Worm (Caenorhabditis elegans): ENCODE measurements around the gene glb-3.

Gene glb-3

DNA sequence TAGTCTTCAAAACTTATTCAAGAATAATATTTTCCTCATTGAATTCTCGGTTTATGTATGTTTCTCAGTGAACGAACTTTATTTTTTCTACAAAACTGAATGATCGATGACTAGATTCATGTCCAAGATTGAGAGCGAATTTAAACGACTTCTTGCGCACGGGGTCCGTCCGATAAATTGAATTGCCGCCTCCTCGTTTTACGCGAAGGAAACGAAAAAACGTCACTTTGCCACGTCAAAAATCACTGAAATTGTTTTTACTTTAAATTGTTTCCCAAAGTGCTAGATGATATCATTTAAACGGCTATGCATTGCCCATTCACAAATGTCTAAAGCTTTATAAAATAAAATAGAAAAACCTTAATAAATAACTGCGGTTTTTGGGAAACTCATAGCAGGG lies 33.3 kb downstream of the glb-3 start:
- TF ChIP-seq tra-4 (tag; optimal IDR thresholded peaks at IDR 0.05) (no peak), hmbx-1 (tag; optimal IDR thresholded peaks at IDR 0.05) (no peak), sea-1 (GFP tag; conservative IDR thresholded peaks at IDR 0.05) (no peak), scrt-1 (GFP tag; IDR thresholded peaks at IDR 0.05) (no peak)

ce11 chrV:11170564-11171329 lies 36.4 kb downstream of the glb-3 start:
- TF ChIP-seq ceh-13 (GFP tag; optimal IDR thresholded peaks at IDR 0.05) (no peak), scrt-1 (GFP tag; IDR thresholded peaks at IDR 0.05) (no peak), pes-1 (GFP tag; IDR thresholded peaks at IDR 0.05) (no peak), ets-7 (tag; optimal IDR thresholded peaks at IDR 0.05) (no peak), hmbx-1 (tag; optimal IDR thresholded peaks at IDR 0.05) (no peak), hnd-1 (tag; optimal IDR thresholded peaks at IDR 0.05) (no peak), aly-1 (tag; optimal IDR thresholded peaks at IDR 0.05) (no peak)

- no peak for TF ChIP-seq pes-1 (GFP tag; IDR thresholded peaks at IDR 0.05)
- TF ChIP-seq B0310.2 (tag; optimal IDR thresholded peaks at IDR 0.05) = no peak
- no peak for TF ChIP-seq ama-1 (optimal IDR thresholded peaks at IDR 0.05)
Measured at ce11 chrV:11171906-11172305, 37.5 kb downstream of the glb-3 start, which contains the start of gene T19C4.5. T19C4.5 (plus strand) TSS chrV:11172213.

- no peak for TF ChIP-seq hmg-4 (GFP tag; optimal IDR thresholded peaks at IDR 0.05)
Measured at ce11 chrV:11172667-11173066, 38.3 kb downstream of the glb-3 start.

DNA sequence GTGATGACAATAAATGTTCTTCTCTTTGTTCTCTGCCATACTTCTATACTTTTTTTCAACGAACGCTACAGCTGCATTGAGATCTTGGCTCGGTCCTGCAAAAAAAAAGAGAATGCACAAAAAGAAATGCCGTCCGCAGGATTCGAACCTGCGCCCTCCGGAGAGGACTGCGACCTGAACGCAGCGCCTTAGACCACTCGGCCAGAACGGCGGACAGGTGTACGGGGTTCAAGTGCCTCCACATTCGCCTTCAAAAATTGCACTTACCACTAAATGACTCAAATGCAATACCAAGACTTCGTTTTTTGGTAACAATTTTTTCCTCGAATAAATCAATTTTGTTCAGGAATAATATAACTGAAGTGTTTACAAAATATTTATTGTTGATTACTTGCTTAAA lies 40.3 kb downstream of the glb-3 start:
- TF ChIP-seq aly-1 (tag; optimal IDR thresholded peaks at IDR 0.05) = no peak
- TF ChIP-seq flt-1 (GFP tag; IDR thresholded peaks at IDR 0.05) = no peak
- TF ChIP-seq ama-1 (optimal IDR thresholded peaks at IDR 0.05) = no peak
- TF ChIP-seq hnd-1 (tag; optimal IDR thresholded peaks at IDR 0.05) = no peak
- TF ChIP-seq ceh-36 (tag; optimal IDR thresholded peaks at IDR 0.05) = no peak

DNA sequence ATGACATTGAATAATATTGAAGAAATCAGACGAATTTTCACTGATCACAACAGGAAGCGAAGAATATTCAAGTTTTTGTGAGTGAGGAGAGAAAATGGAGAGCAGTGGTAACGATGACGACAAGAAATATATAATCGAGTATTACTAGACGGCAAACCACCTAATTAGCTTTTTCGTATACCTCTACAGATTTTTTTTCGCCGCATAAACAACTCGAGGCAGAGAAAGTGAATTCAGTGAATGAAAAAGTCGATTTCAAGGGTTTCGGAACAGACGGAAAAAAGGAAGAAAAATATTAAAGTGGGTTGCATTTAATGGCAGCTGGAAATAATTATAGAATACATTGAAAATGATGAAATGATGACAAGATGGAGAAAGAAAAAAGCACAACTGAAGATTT lies 43.2 kb downstream of the glb-3 start, which contains the start of gene gpa-1:
Gene gpa-1, minus strand, starts transcription at position 101 of the 400 bp plus-strand sequence.
- TF ChIP-seq ceh-36 (tag; optimal IDR thresholded peaks at IDR 0.05) (no peak), ceh-13 (GFP tag; optimal IDR thresholded peaks at IDR 0.05) (no peak), tra-4 (tag; optimal IDR thresholded peaks at IDR 0.05) (no peak), ama-1 (optimal IDR thresholded peaks at IDR 0.05) (no peak), ets-7 (tag; optimal IDR thresholded peaks at IDR 0.05) (no peak), tbx-37 (GFP tag; conservative IDR thresholded peaks at IDR 0.05) (no peak), pes-1 (GFP tag; IDR thresholded peaks at IDR 0.05) (no peak), scrt-1 (GFP tag; IDR thresholded peaks at IDR 0.05) (no peak), hnd-1 (tag; optimal IDR thresholded peaks at IDR 0.05) (no peak), sea-1 (GFP tag; conservative IDR thresholded peaks at IDR 0.05) (no peak), tbx-11 (GFP tag; IDR thresholded peaks at IDR 0.05) (no peak), B0310.2 (tag; optimal IDR thresholded peaks at IDR 0.05) (no peak), hmbx-1 (tag; optimal IDR thresholded peaks at IDR 0.05) (no peak), aly-1 (tag; optimal IDR thresholded peaks at IDR 0.05) (no peak), F13C5.2 (tag; optimal IDR thresholded peaks at IDR 0.05) (no peak), hmg-4 (GFP tag; optimal IDR thresholded peaks at IDR 0.05) (no peak), flt-1 (GFP tag; IDR thresholded peaks at IDR 0.05) (no peak)

- no peak for TF ChIP-seq F13C5.2 (tag; optimal IDR thresholded peaks at IDR 0.05)
- TF ChIP-seq aly-1 (tag; optimal IDR thresholded peaks at IDR 0.05) = no peak
- TF ChIP-seq ceh-13 (GFP tag; optimal IDR thresholded peaks at IDR 0.05) = no peak
- no peak for TF ChIP-seq pes-1 (GFP tag; IDR thresholded peaks at IDR 0.05)
- no peak for TF ChIP-seq scrt-1 (GFP tag; IDR thresholded peaks at IDR 0.05)
- TF ChIP-seq tra-4 (tag; optimal IDR thresholded peaks at IDR 0.05) = no peak
- TF ChIP-seq B0310.2 (tag; optimal IDR thresholded peaks at IDR 0.05) = no peak
- no peak for TF ChIP-seq ama-1 (optimal IDR thresholded peaks at IDR 0.05)
- no peak for TF ChIP-seq ceh-36 (tag; optimal IDR thresholded peaks at IDR 0.05)
- no peak for TF ChIP-seq ets-7 (tag; optimal IDR thresholded peaks at IDR 0.05)
- no peak for TF ChIP-seq hmg-4 (GFP tag; optimal IDR thresholded peaks at IDR 0.05)
- no peak for TF ChIP-seq tbx-11 (GFP tag; IDR thresholded peaks at IDR 0.05)
- no peak for TF ChIP-seq hnd-1 (tag; optimal IDR thresholded peaks at IDR 0.05)
- no peak for TF ChIP-seq tbx-37 (GFP tag; conservative IDR thresholded peaks at IDR 0.05)
- TF ChIP-seq hmbx-1 (tag; optimal IDR thresholded peaks at IDR 0.05) = no peak
Measured at ce11 chrV:11180951-11181350, 46.6 kb downstream of the glb-3 start.

DNA sequence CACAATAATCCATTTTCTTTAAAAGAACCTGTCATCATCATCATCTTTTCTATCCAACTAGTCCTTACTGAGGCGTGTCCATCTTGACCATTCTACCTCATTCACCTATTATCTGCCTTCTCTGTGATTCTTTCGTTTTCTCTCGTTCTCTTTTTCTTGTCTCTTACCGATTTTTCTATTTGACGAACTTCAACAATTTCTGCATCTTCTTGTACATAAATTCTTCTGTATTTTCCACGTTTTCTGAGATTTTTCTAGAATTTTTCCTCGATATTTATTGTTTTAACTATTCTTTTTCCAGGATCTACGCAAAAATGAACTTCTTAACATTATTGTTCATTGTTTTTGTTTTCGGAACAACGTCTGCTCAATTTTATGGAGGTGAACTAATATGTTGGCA lies 48.5 kb downstream of the glb-3 start, which contains the start of gene cnc-10:
Gene cnc-10, plus strand, starts transcription at position 301 of the 400 bp plus-strand sequence.
- no peak for TF ChIP-seq ama-1 (optimal IDR thresholded peaks at IDR 0.05)
- TF ChIP-seq tbx-37 (GFP tag; conservative IDR thresholded peaks at IDR 0.05) = no peak
- TF ChIP-seq tra-4 (tag; optimal IDR thresholded peaks at IDR 0.05) = no peak
- no peak for TF ChIP-seq hmbx-1 (tag; optimal IDR thresholded peaks at IDR 0.05)
- no peak for TF ChIP-seq ceh-36 (tag; optimal IDR thresholded peaks at IDR 0.05)
- TF ChIP-seq tbx-11 (GFP tag; IDR thresholded peaks at IDR 0.05) = no peak
